Fruit fly (Drosophila melanogaster) whole organism, prepupa: Measurements from ENCODE around the gene h-cup.

Experiments
- Blimp-1 ChIP-seq: fragments of 200-800 bp; sonication (Bioruptor generic); optimal IDR thresholded peaks from 3 replicates; lab custom pipeline; 2017; ENCODE audit warnings: missing biosample characterization, missing genetic modification characterization, mild to moderate bottlenecking, moderate library complexity, missing genetic modification reagents
- CG10631 ChIP-seq: fragments of 200-800 bp; sonication (Bioruptor generic); optimal IDR thresholded peaks from 2 replicates; lab custom pipeline; 2016; ENCODE audit warnings: missing biosample characterization, missing genetic modification characterization
- CG11294 ChIP-seq: fragments of 200-800 bp; sonication (Bioruptor generic); IDR thresholded peaks from 2 replicates; pipeline ENCODE4 v1.3.6; 2022; ENCODE audit warnings: missing biosample characterization, missing genetic modification characterization
- CG11762 ChIP-seq: fragments of 200-800 bp; sonication (Bioruptor generic); optimal IDR thresholded peaks from 3 replicates; lab custom pipeline; 2016; ENCODE audit warnings: missing biosample characterization, missing genetic modification characterization; ENCODE audit not compliant: insufficient read depth
- CG11902 ChIP-seq: fragments of 200-800 bp; sonication (Bioruptor generic); optimal IDR thresholded peaks from 3 replicates; lab custom pipeline; 2016; ENCODE audit warnings: missing biosample characterization, missing genetic modification characterization
- CG15336 ChIP-seq: fragments of 200-800 bp; sonication (Bioruptor generic); IDR thresholded peaks from 2 replicates; pipeline ENCODE4 v1.3.6; 2022; ENCODE audit warnings: missing biosample characterization, missing genetic modification characterization
- CG1621 ChIP-seq: fragments of 200-800 bp; sonication (Bioruptor generic); optimal IDR thresholded peaks from 3 replicates; lab custom pipeline; 2018; ENCODE audit warnings: missing biosample characterization, mild to moderate bottlenecking, missing genetic modification characterization
- CG3032 ChIP-seq: fragments of 200-800 bp; optimal IDR thresholded peaks from 2 replicates; lab custom pipeline; 2019; ENCODE audit warnings: missing biosample characterization, mild to moderate bottlenecking, missing genetic modification characterization, moderate library complexity
- CG31627 ChIP-seq: fragments of 200-800 bp; sonication (Bioruptor generic); optimal IDR thresholded peaks from 3 replicates; lab custom pipeline; 2016; ENCODE audit warnings: missing biosample characterization, missing genetic modification characterization
- CG32006 ChIP-seq: fragments of 200-800 bp; sonication (Bioruptor generic); optimal IDR thresholded peaks from 3 replicates; lab custom pipeline; 2017; ENCODE audit warnings: missing biosample characterization, mild to moderate bottlenecking, missing genetic modification characterization
- CG34406 ChIP-seq: fragments of 200-800 bp; sonication (Bioruptor generic); optimal IDR thresholded peaks from 3 replicates; lab custom pipeline; 2016; ENCODE audit warnings: missing biosample characterization, missing genetic modification characterization
- CG3919 ChIP-seq: fragments of 200-800 bp; sonication (Bioruptor generic); optimal IDR thresholded peaks from 3 replicates; lab custom pipeline; 2016; ENCODE audit warnings: missing biosample characterization, missing genetic modification characterization
- CG4318 ChIP-seq: fragments of 200-800 bp; sonication (Bioruptor generic); optimal IDR thresholded peaks from 3 replicates; lab custom pipeline; 2017; ENCODE audit warnings: missing biosample characterization, mild to moderate bottlenecking, missing genetic modification characterization
- CG6163 ChIP-seq: fragments of 200-800 bp; sonication (Bioruptor generic); IDR thresholded peaks from 3 replicates; pipeline ENCODE4 v1.3.6; 2022; ENCODE audit warnings: missing biosample characterization, missing genetic modification characterization
- CG6276 ChIP-seq: fragments of 200-800 bp; sonication (Bioruptor generic); optimal IDR thresholded peaks from 2 replicates; lab custom pipeline; 2017; ENCODE audit warnings: missing biosample characterization, mild to moderate bottlenecking, missing genetic modification characterization
- CG6792 ChIP-seq: fragments of 200-800 bp; sonication (Bioruptor generic); optimal IDR thresholded peaks from 3 replicates; lab custom pipeline; 2016; ENCODE audit warnings: missing biosample characterization, missing genetic modification characterization
- CG6854 ChIP-seq: fragments of 200-800 bp; sonication (Bioruptor generic); optimal IDR thresholded peaks from 2 replicates; lab custom pipeline; 2017; ENCODE audit warnings: missing biosample characterization, mild to moderate bottlenecking, missing genetic modification characterization
- CG7368 ChIP-seq: fragments of 200-800 bp; sonication (Bioruptor generic); optimal IDR thresholded peaks from 3 replicates; lab custom pipeline; 2016; ENCODE audit warnings: missing biosample characterization, missing genetic modification characterization
- CG8119 ChIP-seq: fragments of 200-800 bp; sonication (Bioruptor generic); IDR thresholded peaks from 3 replicates; pipeline ENCODE4 v1.3.6; 2022; ENCODE audit warnings: missing biosample characterization, missing genetic modification characterization
- CG8319 ChIP-seq: fragments of 200-800 bp; sonication (Bioruptor generic); optimal IDR thresholded peaks from 3 replicates; lab custom pipeline; 2016; ENCODE audit warnings: missing biosample characterization, missing genetic modification characterization
- CG9139 ChIP-seq: fragments of 200-800 bp; sonication (Bioruptor generic); optimal IDR thresholded peaks from 3 replicates; lab custom pipeline; 2017; ENCODE audit warnings: missing biosample characterization, mild to moderate bottlenecking, missing genetic modification characterization
- Eip75B ChIP-seq: fragments of 200-800 bp; sonication (Bioruptor generic); optimal IDR thresholded peaks from 3 replicates; lab custom pipeline; 2016; ENCODE audit warnings: missing biosample characterization, missing genetic modification characterization
- Eip78C ChIP-seq: fragments of 200-800 bp; sonication (Bioruptor generic); peaks from one replicate; lab custom pipeline; 2016; ENCODE audit warnings: missing biosample characterization, missing genetic modification characterization
- Eip93F ChIP-seq: fragments of 200-800 bp; sonication (Bioruptor generic); optimal IDR thresholded peaks from 2 replicates; lab custom pipeline; 2016; ENCODE audit warnings: missing biosample characterization, mild to moderate bottlenecking, missing genetic modification characterization
- Ets21C ChIP-seq: fragments of 200-800 bp; sonication (Bioruptor generic); optimal IDR thresholded peaks from 3 replicates; lab custom pipeline; 2016; ENCODE audit warnings: missing biosample characterization, missing genetic modification characterization
- Ets96B ChIP-seq: fragments of 200-800 bp; optimal IDR thresholded peaks from 2 replicates; lab custom pipeline; 2019; ENCODE audit warnings: missing biosample characterization, mild to moderate bottlenecking, missing genetic modification characterization, moderate library complexity
- Hr39 ChIP-seq: fragments of 200-800 bp; sonication (Bioruptor generic); optimal IDR thresholded peaks from 2 replicates; lab custom pipeline; 2016; ENCODE audit warnings: missing biosample characterization, missing genetic modification characterization
- Lpt ChIP-seq: fragments of 200-800 bp; sonication (Bioruptor generic); optimal IDR thresholded peaks from 3 replicates; lab custom pipeline; 2016; ENCODE audit warnings: missing biosample characterization, missing genetic modification characterization
- Met ChIP-seq: fragments of 200-800 bp; sonication (Bioruptor generic); optimal IDR thresholded peaks from 3 replicates; lab custom pipeline; 2016; ENCODE audit warnings: missing biosample characterization, missing genetic modification characterization
- Smox ChIP-seq: fragments of 200-800 bp; sonication (Bioruptor generic); optimal IDR thresholded peaks from 3 replicates; lab custom pipeline; 2016; ENCODE audit warnings: missing biosample characterization, missing genetic modification characterization
- Sox102F ChIP-seq: fragments of 200-800 bp; sonication (Bioruptor generic); optimal IDR thresholded peaks from 2 replicates; lab custom pipeline; 2016; ENCODE audit warnings: missing biosample characterization, mild to moderate bottlenecking, missing genetic modification characterization
- Sox14 ChIP-seq: fragments of 200-800 bp; sonication (Bioruptor generic); optimal IDR thresholded peaks from 3 replicates; lab custom pipeline; 2016; ENCODE audit warnings: missing biosample characterization, missing genetic modification characterization
- Sox15 ChIP-seq: fragments of 200-800 bp; sonication (Bioruptor generic); optimal IDR thresholded peaks from 3 replicates; lab custom pipeline; 2016; ENCODE audit warnings: missing biosample characterization, missing genetic modification characterization
- achi ChIP-seq: fragments of 200-800 bp; sonication (Bioruptor generic); optimal IDR thresholded peaks from 3 replicates; lab custom pipeline; 2016; ENCODE audit warnings: missing biosample characterization, missing genetic modification characterization
- acj6 ChIP-seq: fragments of 200-800 bp; sonication (Bioruptor generic); optimal IDR thresholded peaks from 3 replicates; lab custom pipeline; 2016; ENCODE audit warnings: missing biosample characterization, missing genetic modification characterization
- dac ChIP-seq: fragments of 200-800 bp; sonication (Bioruptor generic); optimal IDR thresholded peaks from 2 replicates; lab custom pipeline; 2017; ENCODE audit warnings: missing biosample characterization, mild to moderate bottlenecking, missing genetic modification characterization
- dsx ChIP-seq: fragments of 200-800 bp; optimal IDR thresholded peaks from 3 replicates; lab custom pipeline; 2019; ENCODE audit warnings: missing biosample characterization, mild to moderate bottlenecking, missing genetic modification characterization, moderate library complexity; ENCODE audit not compliant: poor library complexity, severe bottlenecking
- esn ChIP-seq: fragments of 200-800 bp; sonication (Bioruptor generic); optimal IDR thresholded peaks from 2 replicates; lab custom pipeline; 2016; ENCODE audit warnings: missing biosample characterization, mild to moderate bottlenecking, missing genetic modification characterization, moderate library complexity
- fkh ChIP-seq: fragments of 200-800 bp; sonication (Bioruptor generic); optimal IDR thresholded peaks from 3 replicates; lab custom pipeline; 2017; ENCODE audit warnings: missing biosample characterization, mild to moderate bottlenecking, missing genetic modification characterization, moderate library complexity
- lz ChIP-seq: fragments of 200-800 bp; sonication (Bioruptor generic); optimal IDR thresholded peaks from 3 replicates; lab custom pipeline; 2016; ENCODE audit warnings: missing biosample characterization, missing genetic modification characterization
- net ChIP-seq: fragments of 200-800 bp; sonication (Bioruptor generic); optimal IDR thresholded peaks from 3 replicates; lab custom pipeline; 2016; ENCODE audit warnings: missing biosample characterization, missing genetic modification characterization
- pdm3 ChIP-seq: fragments of 200-800 bp; sonication (Bioruptor generic); optimal IDR thresholded peaks from 3 replicates; lab custom pipeline; 2016; ENCODE audit warnings: missing biosample characterization, missing genetic modification characterization
- salr ChIP-seq, 2 experiments: fragments of 200-800 bp; sonication (Bioruptor generic); optimal IDR thresholded peaks; 3 replicates each; lab custom pipeline; 2016 to 2018; ENCODE audit warnings: missing biosample characterization in 2 of 2, missing genetic modification characterization in 2 of 2, mild to moderate bottlenecking in 1 of 2
- svp ChIP-seq: fragments of 200-800 bp; sonication (Bioruptor generic); peaks from one replicate; lab custom pipeline; 2016; ENCODE audit warnings: missing biosample characterization, missing genetic modification characterization
- topi ChIP-seq: fragments of 200-800 bp; sonication (Bioruptor generic); optimal IDR thresholded peaks from 3 replicates; lab custom pipeline; 2016; ENCODE audit warnings: missing biosample characterization, missing genetic modification characterization

The h-cup gene

DNA sequence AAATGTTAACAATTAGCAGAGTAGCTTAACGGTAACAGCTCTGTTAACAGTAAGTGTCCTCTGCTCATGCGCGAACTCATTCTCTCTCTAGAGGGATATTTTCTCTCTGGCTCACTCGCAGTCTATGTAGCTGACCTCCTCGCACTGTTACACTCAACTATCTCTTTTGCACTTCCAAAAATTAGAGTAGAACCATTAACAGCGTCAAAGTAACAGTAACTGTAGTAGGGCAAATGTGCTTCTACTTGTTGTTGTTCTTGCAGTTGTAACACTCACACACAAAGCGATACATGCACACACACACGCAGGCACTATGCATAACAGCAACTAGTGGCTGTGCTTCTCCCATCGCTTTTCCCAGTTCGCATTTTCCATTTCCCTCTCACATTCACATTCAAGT, 3.7 kb downstream of the h-cup start:
- TF ChIP-seq acj6 (GFP tag; lab: Kevin White, UChicago) (no peak), Ets96B (tag; lab: Kevin White, UChicago) (no peak)

- TF ChIP-seq CG6854 (GFP tag; lab: Kevin White, UChicago), result peak; percentile 8
- TF ChIP-seq Hr39 (GFP tag; lab: Kevin White, UChicago), result no peak
- TF ChIP-seq Blimp-1 (GFP tag; lab: Kevin White, UChicago), result no peak
- no peak for TF ChIP-seq Ets21C (GFP tag; lab: Kevin White, UChicago)
- no peak for TF ChIP-seq CG7368 (GFP tag; lab: Kevin White, UChicago)
- no peak for TF ChIP-seq Ets96B (tag; lab: Kevin White, UChicago)
- TF ChIP-seq achi (GFP tag; lab: Kevin White, UChicago), result no peak
Observed at dm6 chr3R:15375470-15375869, 7.3 kb downstream of the h-cup start.

DNA sequence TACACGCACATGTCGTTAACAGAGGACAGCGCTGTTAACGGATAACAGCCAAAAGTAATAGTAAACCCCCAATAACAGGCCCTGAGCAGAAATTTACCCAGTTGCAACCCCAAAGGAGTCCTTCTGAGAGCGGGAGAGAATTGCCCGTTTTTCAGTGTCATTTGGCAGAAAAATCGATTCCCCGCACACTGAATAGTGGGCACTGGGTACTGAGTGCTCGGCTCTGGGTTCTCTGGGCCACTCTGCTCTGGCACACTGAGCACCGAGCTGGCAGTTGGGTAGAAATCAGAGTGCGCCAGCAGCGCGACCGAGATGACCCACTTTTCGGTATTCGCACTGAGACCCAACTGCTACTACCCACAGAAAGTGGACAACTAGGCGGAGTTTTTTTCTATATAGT, 8.4 kb downstream of the h-cup start, which contains the start of gene Rbp:
Gene Rbp, plus strand, starts transcription at position 239 of the 400 bp plus-strand sequence.
- TF ChIP-seq CG32006 (GFP tag; lab: Kevin White, UChicago) (no peak), CG6854 (GFP tag; lab: Kevin White, UChicago) (peak; percentile 27)

- TF ChIP-seq CG31627 (peak; percentile 44), Ets96B (tag; lab: Kevin White, UChicago) (no peak), CG6792 (GFP tag; lab: Kevin White, UChicago) (no peak), CG3032 (tag; lab: Kevin White, UChicago) (peak; percentile 30), topi (GFP tag; lab: Kevin White, UChicago) (peak; percentile 47), CG34406 (GFP tag; lab: Kevin White, UChicago) (no peak), CG15336 (no peak), CG8319 (no peak), Sox14 (GFP tag; lab: Kevin White, UChicago) (peak; percentile 19), CG6276 (no peak), salr (GFP tag; optimal IDR thresholded peaks at IDR 0.05; lab: Kevin White, UChicago) (no peak), Eip93F (GFP tag; lab: Kevin White, UChicago) (no peak), CG6163 (no peak), esn (GFP tag; lab: Kevin White, UChicago) (peak; percentile 63), Ets21C (GFP tag; lab: Kevin White, UChicago) (no peak), CG8119 (GFP tag; lab: Robert Waterston, UW) (no peak), net (GFP tag; lab: Kevin White, UChicago) (no peak), Eip78C (GFP tag; lab: Kevin White, UChicago) (peak; percentile 35), achi (GFP tag; lab: Kevin White, UChicago) (peak; percentile 18), pdm3 (GFP tag; lab: Kevin White, UChicago) (no peak), lz (GFP tag; lab: Kevin White, UChicago) (peak; percentile 43), CG9139 (GFP tag; lab: Kevin White, UChicago) (no peak), Met (GFP tag; lab: Kevin White, UChicago) (no peak), svp (GFP tag; lab: Kevin White, UChicago) (no peak), CG10631 (GFP tag; lab: Kevin White, UChicago) (no peak), Eip75B (GFP tag; lab: Kevin White, UChicago) (peak; percentile 32), CG1621 (tag; lab: Kevin White, UChicago) (no peak), CG11902 (GFP tag; lab: Kevin White, UChicago) (no peak), acj6 (GFP tag; lab: Kevin White, UChicago) (no peak), fkh (GFP tag; lab: Kevin White, UChicago) (no peak), Lpt (GFP tag; lab: Kevin White, UChicago) (no peak), CG4318 (GFP tag; lab: Kevin White, UChicago) (no peak), CG11762 (no peak), dac (GFP tag; lab: Kevin White, UChicago) (no peak), Sox15 (no peak), Sox102F (GFP tag; lab: Kevin White, UChicago) (no peak), Smox (no peak), CG32006 (GFP tag; lab: Kevin White, UChicago) (no peak), CG6854 (GFP tag; lab: Kevin White, UChicago) (peak; percentile 38), dsx (GFP tag; lab: Kevin White, UChicago) (no peak), CG3919 (GFP tag; lab: Kevin White, UChicago) (no peak), Hr39 (GFP tag; lab: Kevin White, UChicago) (no peak), CG11294 (no peak)
Observed at dm6 chr3R:15371833-15372232, 10.9 kb downstream of the h-cup start, which contains the start of the genes Ccm3 and CG6136. Gene Ccm3 (plus strand): TSS chr3R:15371957. Gene CG6136 (minus strand): TSS chr3R:15372212.
